Worm (Caenorhabditis elegans) whole organism, L4/young adult: Measurements from ENCODE around the gene K02E10.7.

Source experiments
- dao-5 ChIP-seq: sonication (generic microtip); optimal IDR thresholded peaks from 2 replicates; lab custom pipeline; 2016; ENCODE audit warnings: missing genotype, missing genetic modification characterization, moderate library complexity, missing compliant biosample characterization
- him-1 ChIP-seq: sonication (generic microtip); optimal IDR thresholded peaks from 2 replicates; lab custom pipeline; 2016; ENCODE audit warnings: missing genotype, missing genetic modification reagents, missing genetic modification characterization, missing compliant biosample characterization

DNA sequence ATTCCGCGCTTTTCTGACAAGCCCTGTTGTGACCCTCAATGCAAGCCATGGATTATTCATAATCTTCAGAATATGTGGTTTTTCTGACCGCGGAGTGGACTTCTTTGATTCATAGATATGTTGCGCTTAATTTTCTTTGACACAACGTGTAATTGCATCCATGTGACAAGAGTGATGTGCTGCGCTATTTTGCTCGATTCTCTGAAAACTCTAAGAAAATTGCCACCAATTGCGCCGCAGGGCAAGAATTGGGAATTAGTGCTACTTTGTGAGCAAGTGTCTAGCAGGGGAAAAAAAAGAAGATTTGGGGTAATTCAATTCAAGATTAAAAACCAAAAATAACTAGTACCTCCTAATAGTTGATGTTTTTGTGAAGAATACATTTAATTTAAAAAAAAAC lies 44.3 kb downstream of the K02E10.7 start:
- TF ChIP-seq him-1 (tag; lab: Kevin White, UChicago) (no peak), dao-5 (tag; lab: Kevin White, UChicago) (no peak)
